Fruit fly (Drosophila melanogaster): ENCODE measurements around the gene Sfp70A4.

DNA sequence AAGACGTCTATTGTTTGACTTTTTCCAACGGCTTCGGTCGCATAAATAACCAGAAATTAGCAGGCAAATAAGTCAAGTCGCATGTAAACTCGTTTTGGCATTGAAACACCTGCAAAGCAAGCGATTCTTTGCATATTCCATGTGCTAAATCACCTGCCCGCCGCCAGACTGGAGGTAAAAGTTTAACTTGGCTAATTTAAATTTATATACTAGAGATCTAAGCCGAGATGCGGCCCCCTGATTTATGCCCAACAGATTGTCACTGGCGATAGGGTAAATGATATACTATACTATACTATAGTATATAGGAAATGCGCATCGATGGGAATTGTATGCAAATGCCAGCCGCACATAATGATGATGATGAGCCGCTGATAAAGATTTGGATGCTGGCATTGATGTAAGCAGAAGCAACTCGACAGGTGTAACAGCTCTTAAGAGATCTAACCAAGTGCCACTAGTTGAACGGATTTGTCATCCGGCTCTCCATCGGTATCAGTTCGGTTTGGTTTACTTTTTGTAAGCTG is 43.6 kb downstream of the Sfp70A4 start:
- TF ChIP-seq insv (optimal IDR thresholded peaks at IDR 0.05): no peak
- TF ChIP-seq psq (optimal IDR thresholded peaks at IDR 0.05): no peak
- no peak for TF ChIP-seq Myc (optimal IDR thresholded peaks at IDR 0.05)
- no peak for TF ChIP-seq h (optimal IDR thresholded peaks at IDR 0.05)

All from Kc167 (cell line).